Worm (Caenorhabditis elegans) whole organism, young adult: ENCODE results near the gene ints-7.
A peak's percentile ranks its signal among the peaks of the same experiment; 100 is the strongest.
"Not testable (repeated sequence)": the region's sequence is repeated elsewhere in the genome, so short reads cannot be mapped to it uniquely, and the experiment has no call there.

ENCODE experiments used
- B0336.3 ChIP-seq: fragments of 200-800 bp; sonication (Bioruptor generic); IDR thresholded peaks from 2 replicates; pipeline ENCODE4 v1.3.6; 2022; ENCODE audit warnings: missing genetic modification characterization, missing compliant biosample characterization
- D2030.7 ChIP-seq: fragments of 200-800 bp; sonication (Bioruptor generic); IDR thresholded peaks from 2 replicates; pipeline ENCODE4 v1.3.6; 2022; ENCODE audit warnings: missing genetic modification reagents, missing genetic modification characterization, missing compliant biosample characterization
- F33H1.4 ChIP-seq: fragments of 200-800 bp; sonication (Bioruptor generic); IDR thresholded peaks from 2 replicates; pipeline ENCODE4 v1.3.6; 2022; ENCODE audit warnings: missing genetic modification reagents, missing genetic modification characterization, missing compliant biosample characterization
- F39B2.1 ChIP-seq: fragments of 200-800 bp; sonication (Bioruptor generic); IDR thresholded peaks from 2 replicates; pipeline ENCODE4 v1.3.6; 2022; ENCODE audit warnings: missing genetic modification reagents, missing genetic modification characterization, missing compliant biosample characterization
- F49E8.2 ChIP-seq: sonication (generic microtip); optimal IDR thresholded peaks from 3 replicates; lab custom pipeline; 2017; ENCODE audit warnings: missing genetic modification characterization, mild to moderate bottlenecking, missing compliant biosample characterization, antibody characterized with exemption, moderate library complexity; ENCODE audit not compliant: insufficient read depth
- K11D2.4 ChIP-seq: fragments of 200-800 bp; sonication (Bioruptor generic); IDR thresholded peaks from 2 replicates; pipeline ENCODE4 v1.3.6; 2022; ENCODE audit warnings: missing genetic modification reagents, missing genetic modification characterization, missing compliant biosample characterization
- T07F8.4 ChIP-seq: sonication (generic microtip); optimal IDR thresholded peaks from 2 replicates; lab custom pipeline; 2016; ENCODE audit warnings: mild to moderate bottlenecking, missing genetic modification characterization, moderate library complexity, missing compliant biosample characterization
- Y56A3A.18 ChIP-seq: fragments of 200-800 bp; sonication (Bioruptor generic); IDR thresholded peaks from 2 replicates; pipeline ENCODE4 v1.3.6; 2022; ENCODE audit warnings: missing genetic modification reagents, missing genetic modification characterization, missing compliant biosample characterization
- Y67H2A.10 ChIP-seq: fragments of 200-800 bp; sonication (Bioruptor generic); conservative IDR thresholded peaks from 2 replicates; pipeline ENCODE4 v1.3.6; 2022; ENCODE audit warnings: missing genetic modification reagents, missing genetic modification characterization, missing compliant biosample characterization
- Y95B8A.8 ChIP-seq: fragments of 200-800 bp; sonication (Bioruptor generic); IDR thresholded peaks from 2 replicates; pipeline ENCODE4 v1.3.6; 2022; ENCODE audit warnings: missing genetic modification reagents, missing genetic modification characterization, missing compliant biosample characterization
- ZK185.1 ChIP-seq: sonication (generic microtip); optimal IDR thresholded peaks from 2 replicates; lab custom pipeline; 2016; ENCODE audit warnings: mild to moderate bottlenecking, missing genetic modification characterization, missing compliant biosample characterization; ENCODE audit not compliant: poor library complexity, severe bottlenecking
- aptf-2 ChIP-seq: fragments of 200-800 bp; sonication (Bioruptor generic); conservative IDR thresholded peaks from 2 replicates; pipeline ENCODE4 v1.3.6; 2022; ENCODE audit warnings: missing genetic modification reagents, missing genetic modification characterization, missing compliant biosample characterization
- attf-6 ChIP-seq: fragments of 200-800 bp; sonication (Bioruptor generic); IDR thresholded peaks from 2 replicates; pipeline ENCODE4 v1.3.6; 2022; ENCODE audit warnings: missing genetic modification reagents, missing genetic modification characterization, missing compliant biosample characterization
- bed-2 ChIP-seq: fragments of 200-800 bp; sonication (Bioruptor generic); IDR thresholded peaks from 2 replicates; pipeline ENCODE4 v1.3.6; 2022; ENCODE audit warnings: missing genetic modification reagents, missing genetic modification characterization, missing compliant biosample characterization
- ccch-3 ChIP-seq: fragments of 200-800 bp; sonication (Bioruptor generic); optimal IDR thresholded peaks from 2 replicates; lab custom pipeline; 2018; ENCODE audit warnings: mild to moderate bottlenecking, missing genetic modification characterization, missing compliant biosample characterization
- cebp-1 ChIP-seq, 2 experiments: fragments of 200-800 bp in 1 of 2; sonication (Bioruptor generic) in 1 of 2; sonication (generic microtip) in 1 of 2; IDR thresholded peaks in 1 of 2; optimal IDR thresholded peaks in 1 of 2; 2 replicates each; pipeline versions ENCODE4 v1.3.6 to Lab custom; 2017 to 2022; ENCODE audit warnings: missing compliant biosample characterization in 2 of 2, missing genetic modification characterization in 2 of 2, mild to moderate bottlenecking in 1 of 2, missing genetic modification reagents in 1 of 2, moderate library complexity in 1 of 2
- cebp-2 ChIP-seq: fragments of 200-800 bp; sonication (Bioruptor generic); IDR thresholded peaks from 2 replicates; pipeline ENCODE4 v1.3.6; 2022; ENCODE audit warnings: missing genetic modification characterization, missing compliant biosample characterization
- ceh-100 ChIP-seq: fragments of 200-800 bp; sonication (Bioruptor generic); IDR thresholded peaks from 2 replicates; pipeline ENCODE4 v1.3.6; 2022; ENCODE audit warnings: missing genetic modification reagents, missing genetic modification characterization, missing compliant biosample characterization
- ceh-27 ChIP-seq: fragments of 200-800 bp; sonication (Bioruptor generic); optimal IDR thresholded peaks from 2 replicates; lab custom pipeline; 2018; ENCODE audit warnings: mild to moderate bottlenecking, missing genetic modification characterization, moderate library complexity, missing compliant biosample characterization
- chd-7 ChIP-seq: sonication (generic microtip); optimal IDR thresholded peaks from 2 replicates; lab custom pipeline; 2016; ENCODE audit warnings: mild to moderate bottlenecking, missing genetic modification characterization, moderate library complexity, missing compliant biosample characterization
- die-1 ChIP-seq: sonication (generic microtip); optimal IDR thresholded peaks from 2 replicates; lab custom pipeline; 2016; ENCODE audit warnings: missing genotype, mild to moderate bottlenecking, missing genetic modification characterization, missing compliant biosample characterization
- dox-1 ChIP-seq: fragments of 200-800 bp; sonication (Bioruptor generic); IDR thresholded peaks from 2 replicates; pipeline ENCODE4 v1.3.6; 2022; ENCODE audit warnings: missing genetic modification reagents, missing genetic modification characterization, missing compliant biosample characterization
- dpl-1 ChIP-seq: fragments of 150-350 bp; optimal IDR thresholded peaks from 2 replicates; lab custom pipeline; 2014; ENCODE audit warnings: missing biosample characterization, missing genetic modification reagents, missing genetic modification characterization
- efl-1 ChIP-seq: fragments of 150-350 bp; optimal IDR thresholded peaks from 2 replicates; lab custom pipeline; 2014; ENCODE audit warnings: missing biosample characterization, missing genetic modification reagents, missing genetic modification characterization
- egl-18 ChIP-seq: fragments of 200-800 bp; sonication (Bioruptor generic); IDR thresholded peaks from 2 replicates; pipeline ENCODE4 v1.3.6; 2022; ENCODE audit warnings: missing genetic modification reagents, missing genetic modification characterization, missing compliant biosample characterization
- egrh-3 ChIP-seq: fragments of 200-800 bp; sonication (Bioruptor generic); IDR thresholded peaks from 2 replicates; pipeline ENCODE4 v1.3.6; 2022; ENCODE audit warnings: missing genetic modification reagents, missing genetic modification characterization, missing compliant biosample characterization
- ekl-4 ChIP-seq: fragments of 200-800 bp; sonication (Bioruptor generic); IDR thresholded peaks from 2 replicates; pipeline ENCODE4 v1.3.6; 2022; ENCODE audit warnings: missing genetic modification reagents, missing genetic modification characterization, missing compliant biosample characterization
- gei-17 ChIP-seq: fragments of 200-800 bp; sonication (Bioruptor generic); optimal IDR thresholded peaks from 2 replicates; lab custom pipeline; 2018; ENCODE audit warnings: mild to moderate bottlenecking, missing genetic modification characterization, missing compliant biosample characterization
- hrde-1 ChIP-seq: sonication (generic microtip); optimal IDR thresholded peaks from 2 replicates; lab custom pipeline; 2016; ENCODE audit warnings: missing genetic modification characterization, mild to moderate bottlenecking, missing compliant biosample characterization, moderate library complexity, missing genotype, missing genetic modification reagents, borderline replicate concordance
- hsf-1 ChIP-seq: fragments of 200-800 bp; sonication (Bioruptor generic); IDR thresholded peaks from 2 replicates; pipeline ENCODE4 v1.3.6; 2022; ENCODE audit warnings: missing genetic modification reagents, missing genetic modification characterization, missing compliant biosample characterization
- lin-35 ChIP-seq, 3 experiments: fragments of 150-350 bp in 2 of 3; sonication (generic microtip) in 1 of 3; optimal IDR thresholded peaks; 2 replicates each; lab custom pipeline; 2014 to 2018; ENCODE audit warnings: missing biosample characterization in 3 of 3, missing genetic modification characterization in 3 of 3, missing genetic modification reagents in 3 of 3
- lin-40 ChIP-seq: sonication (generic microtip); optimal IDR thresholded peaks from 2 replicates; lab custom pipeline; 2016; ENCODE audit warnings: missing genetic modification characterization, mild to moderate bottlenecking, missing compliant biosample characterization, missing genotype, missing genetic modification reagents
- lin-54 ChIP-seq: fragments of 200-800 bp; sonication (Bioruptor generic); optimal IDR thresholded peaks from 2 replicates; lab custom pipeline; 2018; ENCODE audit warnings: mild to moderate bottlenecking, missing genetic modification characterization, missing compliant biosample characterization
- lsl-1 ChIP-seq: fragments of 200-800 bp; sonication (Bioruptor generic); optimal IDR thresholded peaks from 2 replicates; lab custom pipeline; 2018; ENCODE audit warnings: mild to moderate bottlenecking, missing genetic modification characterization, moderate library complexity, missing compliant biosample characterization
- nfyb-1 ChIP-seq: fragments of 200-800 bp; sonication (Bioruptor generic); IDR thresholded peaks from 2 replicates; pipeline ENCODE4 v1.3.6; 2022; ENCODE audit warnings: missing genetic modification reagents, missing genetic modification characterization, missing compliant biosample characterization
- nhr-90 ChIP-seq: sonication (generic microtip); optimal IDR thresholded peaks from 2 replicates; lab custom pipeline; 2016; ENCODE audit warnings: missing genotype, mild to moderate bottlenecking, missing genetic modification characterization, missing compliant biosample characterization
- rcor-1 ChIP-seq: fragments of 200-800 bp; sonication (Bioruptor generic); IDR thresholded peaks from 2 replicates; pipeline ENCODE4 v1.3.6; 2022; ENCODE audit warnings: missing genetic modification reagents, missing genetic modification characterization, missing compliant biosample characterization
- snpc-3.4 ChIP-seq: sonication (generic microtip); optimal IDR thresholded peaks from 2 replicates; lab custom pipeline; 2017; ENCODE audit warnings: missing genetic modification characterization, mild to moderate bottlenecking, missing compliant biosample characterization, antibody characterized with exemption, moderate library complexity, missing genotype, missing genetic modification reagents
- snpc-4 ChIP-seq, 5 experiments: fragments of 150-350 bp in 1 of 5; sonication (generic microtip) in 4 of 5; optimal IDR thresholded peaks; 2 replicates each; lab custom pipeline; 2014 to 2018; ENCODE audit warnings: missing genetic modification characterization in 5 of 5, missing biosample characterization in 3 of 5, antibody characterized with exemption in 2 of 5, mild to moderate bottlenecking in 2 of 5, missing compliant biosample characterization in 2 of 5, missing genotype in 2 of 5, moderate library complexity in 2 of 5, missing genetic modification reagents in 1 of 5
- tlf-1 ChIP-seq: fragments of 200-800 bp; sonication (Bioruptor generic); optimal IDR thresholded peaks from 2 replicates; lab custom pipeline; 2018; ENCODE audit warnings: mild to moderate bottlenecking, missing genetic modification characterization, missing compliant biosample characterization
- unc-130 ChIP-seq: sonication (generic microtip); optimal IDR thresholded peaks from 2 replicates; lab custom pipeline; 2016; ENCODE audit warnings: missing genetic modification reagents, missing genetic modification characterization, missing compliant biosample characterization
- xnd-1 ChIP-seq: sonication (generic microtip); optimal IDR thresholded peaks from 2 replicates; lab custom pipeline; 2016; ENCODE audit warnings: missing genotype, missing genetic modification reagents, missing genetic modification characterization, missing compliant biosample characterization
- zfh-2 ChIP-seq: fragments of 200-800 bp; sonication (Bioruptor generic); conservative IDR thresholded peaks from 2 replicates; pipeline ENCODE4 v1.3.6; 2022; ENCODE audit warnings: missing genetic modification reagents, missing genetic modification characterization, missing compliant biosample characterization
- ztf-26 ChIP-seq: sonication (generic microtip); optimal IDR thresholded peaks from 2 replicates; lab custom pipeline; 2017; ENCODE audit warnings: missing genetic modification characterization, missing compliant biosample characterization
- ztf-6 ChIP-seq: fragments of 200-800 bp; sonication (Bioruptor generic); IDR thresholded peaks from 2 replicates; pipeline ENCODE4 v1.3.6; 2022; ENCODE audit warnings: missing genetic modification reagents, missing genetic modification characterization, missing compliant biosample characterization

The ints-7 gene

ce11 chrII:11534429-11535099, 48.1 kb upstream of the ints-7 start, which contains the start of gene Y62F5A.12 (continued):
- TF ChIP-seq rcor-1 (peak; percentile 94), cebp-2 (0 out of 2 replicates have a peak, but pooled peaks have one; percentile 67), bed-2 (peak; percentile 98), nhr-90 (tag; lab: Kevin White, UChicago) (peak; percentile 14), F33H1.4 (GFP tag; lab: Robert Waterston, UW) (peak; percentile 80), hrde-1 (peak; percentile 1), F39B2.1 (GFP tag; lab: Robert Waterston, UW) (peak; percentile 34; the same call in 1 of the 2 replicates), unc-130 (peak; percentile 88), ztf-6 (GFP tag; lab: Robert Waterston, UW) (peak; percentile 98), Y67H2A.10 (peak; percentile 93), ceh-27 (GFP tag; lab: Kevin White, UChicago) (peak; percentile 93), gei-17 (GFP tag; lab: Kevin White, UChicago) (peak; percentile 1), hsf-1 (peak; percentile 91), Y95B8A.8 (GFP tag; lab: Robert Waterston, UW) (peak; percentile 94), dox-1 (GFP tag; lab: Robert Waterston, UW) (peak; percentile 98), nfyb-1 (peak; percentile 94), B0336.3 (GFP tag; lab: Robert Waterston, UW) (peak; percentile 78), ccch-3 (GFP tag; lab: Kevin White, UChicago) (peak; percentile 31), xnd-1 (tag; lab: Kevin White, UChicago) (peak; percentile 53), T07F8.4 (peak; percentile 86), egrh-3 (GFP tag; lab: Robert Waterston, UW) (peak; percentile 91), tlf-1 (GFP tag; lab: Kevin White, UChicago) (peak; percentile 68), D2030.7 (GFP tag; lab: Robert Waterston, UW) (peak; percentile 99), die-1 (peak; percentile 37), dpl-1 (GFP tag; lab: Kevin White, UChicago) (peak; percentile 60), snpc-4 (tag; optimal IDR thresholded peaks at IDR 0.05; lab: Kevin White, UChicago) (peak in 3 of 4 experiments; percentile 43 to 70 (median 65)), Y56A3A.18 (GFP tag; lab: Robert Waterston, UW) (0 out of 2 replicates have a peak, but pooled peaks have one; percentile 67), lsl-1 (GFP tag; lab: Kevin White, UChicago) (peak; percentile 78), aptf-2 (peak; percentile 96), lin-54 (GFP tag; lab: Kevin White, UChicago) (peak; percentile 92), efl-1 (GFP tag; lab: Kevin White, UChicago) (peak; percentile 52), snpc-3.4 (peak; percentile 58), lin-35 (GFP tag; optimal IDR thresholded peaks at IDR 0.05; lab: Kevin White, UChicago) (peak in 1 of 3 experiments; percentile 84), ZK185.1 (peak; percentile 71), lin-40 (tag; lab: Kevin White, UChicago) (peak; percentile 83), egl-18 (peak; percentile 86), cebp-1 (GFP tag; IDR thresholded peaks at IDR 0.05; lab: Robert Waterston, UW) (peak; percentile 89), cebp-1 (tag; optimal IDR thresholded peaks at IDR 0.05; lab: Kevin White, UChicago) (peak; percentile 83), zfh-2 (GFP tag; lab: Robert Waterston, UW) (peak; percentile 70; the same call in 1 of the 2 replicates), attf-6 (GFP tag; lab: Robert Waterston, UW) (peak; percentile 74), ceh-100 (GFP tag; lab: Robert Waterston, UW) (peak; percentile 99), K11D2.4 (GFP tag; lab: Robert Waterston, UW) (peak; percentile 95), ekl-4 (peak; percentile 94), ztf-26 (peak; percentile 68), F49E8.2 (tag; lab: Kevin White, UChicago) (peak; percentile 55), chd-7 (tag; lab: Kevin White, UChicago) (peak; percentile 63)
- TF ChIP-seq snpc-4 (GFP tag; optimal IDR thresholded peaks at IDR 0.05; lab: Kevin White, UChicago) = not testable (repeated sequence)
